Fruit fly (Drosophila melanogaster) S2 (cell line): ENCODE data around the gene lgs.

ENCODE experiments used
- CG8478 ChIP-seq: fragments of >200 bp; optimal IDR thresholded peaks from 2 replicates; lab custom pipeline; 2018
- CTCF ChIP-seq, 2 experiments: fragments of >200 bp; optimal IDR thresholded peaks; 2 replicates each; lab custom pipeline; 2018

lgs gene

DNA sequence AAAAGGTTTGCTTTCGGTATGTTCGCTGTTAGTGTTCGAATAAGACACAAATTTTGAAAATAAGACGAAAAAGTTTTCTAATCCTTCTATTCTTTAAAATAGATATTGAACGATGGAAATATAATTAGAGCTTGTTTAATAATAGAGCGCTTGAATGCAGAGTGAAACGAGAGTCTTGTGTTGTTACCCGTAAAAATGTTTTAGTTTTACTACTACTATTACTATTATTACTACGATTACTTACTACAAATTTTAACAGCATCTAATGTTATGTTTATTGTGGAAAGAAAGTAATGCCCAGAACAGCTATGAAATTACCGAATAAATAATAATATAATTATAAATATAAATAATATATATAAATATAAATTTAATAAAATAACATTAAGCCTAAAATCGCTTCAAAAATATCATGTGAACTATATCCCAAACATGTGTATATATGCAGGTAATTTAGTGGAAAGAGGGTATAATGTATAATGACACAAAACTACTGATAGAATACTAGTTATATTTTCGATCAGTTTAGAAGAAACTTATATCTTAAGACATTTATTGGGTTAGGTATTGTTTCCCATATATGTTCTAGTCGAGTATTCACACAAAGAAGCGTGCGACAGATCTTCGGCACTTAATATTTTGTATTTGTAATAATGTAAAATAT, 23.4 kb upstream of the lgs start, which contains the start of gene CG33941:
CG33941 (plus strand) TSS at position 522 of the 664 bp plus-strand sequence.
- TF ChIP-seq CG8478 (lab: Kevin White, UChicago): no peak
- TF ChIP-seq CTCF (optimal IDR thresholded peaks at IDR 0.05; lab: Kevin White, UChicago): no peak

DNA sequence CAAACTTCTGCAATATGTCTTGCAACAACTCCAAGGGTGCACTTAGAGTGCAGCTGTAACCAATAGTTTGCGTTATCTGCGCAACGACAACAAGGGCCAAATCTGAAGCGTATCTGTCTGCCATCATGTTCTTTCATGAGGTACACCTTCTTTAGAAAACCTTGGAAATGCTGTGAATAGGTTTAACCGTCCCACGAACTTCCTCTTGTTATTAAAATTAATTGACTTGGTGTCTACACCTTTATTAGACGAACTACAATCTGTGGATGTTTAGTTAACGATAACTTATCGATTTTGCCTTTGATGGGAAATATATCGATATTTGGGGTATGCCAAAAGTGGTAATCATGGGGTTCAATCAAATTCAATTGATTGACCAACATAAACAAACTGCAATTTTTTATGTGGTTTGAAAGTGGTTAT, 22.8 kb upstream of the lgs start, which contains the start of gene Taf3:
Taf3 (minus strand) TSS at position 286 of the 423 bp plus-strand sequence.
- no peak for TF ChIP-seq CG8478 (lab: Kevin White, UChicago)
- TF ChIP-seq CTCF (optimal IDR thresholded peaks at IDR 0.05; lab: Kevin White, UChicago): no peak

DNA sequence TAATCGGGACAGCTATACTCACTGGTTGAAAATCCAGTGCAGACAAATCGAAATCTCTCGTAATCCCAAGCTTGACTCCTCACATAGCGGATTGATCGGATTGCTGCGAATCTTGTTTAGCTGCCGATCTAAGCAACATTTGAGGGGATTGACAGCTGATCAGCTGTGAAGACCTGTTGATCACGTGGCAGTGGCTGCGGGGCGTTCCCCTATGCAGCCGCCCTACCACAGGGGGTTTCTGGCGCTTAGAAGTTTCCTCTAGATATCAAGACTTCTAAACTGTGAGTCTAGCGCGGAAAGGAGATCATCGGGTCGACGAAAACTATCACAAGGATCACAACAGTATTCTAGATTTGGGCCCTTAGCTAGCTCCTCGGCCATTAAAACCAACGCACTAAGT, 14.9 kb upstream of the lgs start:
- TF ChIP-seq CTCF (optimal IDR thresholded peaks at IDR 0.05; lab: Kevin White, UChicago): no peak
- TF ChIP-seq CG8478 (lab: Kevin White, UChicago): no peak

DNA sequence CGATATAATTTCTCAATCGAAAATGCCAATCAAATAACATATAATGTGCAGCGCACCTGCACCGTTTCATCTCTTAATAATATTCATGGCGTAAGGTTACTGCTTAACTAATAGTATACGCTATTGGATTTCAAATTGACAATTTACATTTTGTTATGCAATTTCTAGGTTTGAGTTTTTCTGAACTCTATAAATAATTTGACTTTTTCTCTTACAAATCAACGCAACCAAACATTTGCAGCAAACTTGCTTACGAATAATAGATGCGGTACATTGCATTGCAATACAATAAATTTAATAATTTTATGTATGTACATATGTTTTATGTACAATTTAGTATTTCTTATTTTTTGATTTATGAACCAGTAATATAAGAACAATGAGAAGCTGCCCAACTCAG, 9.6 kb upstream of the lgs start:
- TF ChIP-seq CTCF (optimal IDR thresholded peaks at IDR 0.05; lab: Kevin White, UChicago) (no peak), CG8478 (lab: Kevin White, UChicago) (no peak)

DNA sequence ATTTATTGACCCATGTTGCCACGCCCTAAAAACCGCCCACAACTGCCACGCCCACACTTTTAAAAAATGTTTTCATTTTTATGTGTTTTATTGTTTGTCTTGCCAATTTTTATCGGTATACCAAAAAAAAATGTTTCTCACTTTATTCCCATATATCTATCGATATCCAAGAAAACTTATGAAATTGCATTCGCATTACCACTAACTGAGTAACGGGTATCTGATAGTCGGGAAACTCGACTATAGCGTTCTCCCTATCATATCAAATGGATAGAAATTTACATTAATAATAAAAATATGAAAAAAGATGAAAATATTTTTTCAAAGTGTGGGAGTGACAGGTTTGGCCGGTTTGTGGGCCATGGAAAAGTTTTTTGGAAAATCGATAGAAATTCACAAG, 5.3 kb upstream of the lgs start:
- TF ChIP-seq CTCF (optimal IDR thresholded peaks at IDR 0.05; lab: Kevin White, UChicago) (no peak), CG8478 (lab: Kevin White, UChicago) (no peak)

DNA sequence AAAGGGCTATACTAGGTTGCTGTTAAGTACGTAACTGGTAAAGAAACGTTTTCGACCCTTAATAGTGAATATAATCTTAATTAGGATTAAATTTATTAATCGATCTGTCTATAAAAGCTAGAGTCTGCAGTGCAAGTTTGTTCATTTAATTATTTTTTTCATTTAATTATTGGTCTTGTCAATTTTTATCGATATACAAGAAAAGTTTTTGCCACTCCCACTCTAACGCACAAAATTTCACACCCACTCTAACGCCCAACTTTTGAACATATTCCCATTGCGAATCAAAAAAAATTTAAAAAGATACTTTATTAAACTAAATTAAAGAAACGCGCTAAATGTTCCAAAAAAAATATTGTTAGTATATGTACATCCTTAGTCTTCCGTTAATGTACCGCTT, 4.4 kb upstream of the lgs start:
- TF ChIP-seq CTCF (optimal IDR thresholded peaks at IDR 0.05; lab: Kevin White, UChicago): no peak

DNA sequence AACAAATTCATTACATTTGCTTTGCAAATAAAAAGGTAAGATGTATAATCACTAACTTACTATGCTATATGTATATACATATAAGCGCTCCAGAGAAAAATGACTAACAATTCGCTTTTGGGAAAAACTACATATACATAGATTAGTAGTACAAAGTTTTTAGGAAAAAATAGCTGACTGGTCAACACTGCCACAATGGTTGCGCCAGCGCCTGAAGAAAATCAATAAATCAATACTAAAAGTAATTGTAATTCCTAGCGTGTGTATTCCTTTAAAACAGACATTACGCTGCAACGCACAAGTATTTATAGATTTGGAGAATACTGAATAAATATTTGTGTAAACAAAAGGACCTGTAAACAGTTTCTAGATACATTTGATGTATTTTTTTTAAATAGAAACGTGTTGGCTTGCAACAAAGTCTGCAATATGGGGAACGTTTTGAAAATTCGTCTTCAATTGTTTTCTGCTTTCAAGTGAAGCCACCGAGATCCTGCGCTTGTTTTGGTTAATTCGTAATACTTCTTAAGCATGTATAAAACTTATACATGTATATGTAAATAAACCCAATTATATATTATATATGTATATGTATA, 2.3 kb upstream of the lgs start:
- TF ChIP-seq CTCF (optimal IDR thresholded peaks at IDR 0.05; lab: Kevin White, UChicago) (no peak), CG8478 (lab: Kevin White, UChicago) (no peak)

DNA sequence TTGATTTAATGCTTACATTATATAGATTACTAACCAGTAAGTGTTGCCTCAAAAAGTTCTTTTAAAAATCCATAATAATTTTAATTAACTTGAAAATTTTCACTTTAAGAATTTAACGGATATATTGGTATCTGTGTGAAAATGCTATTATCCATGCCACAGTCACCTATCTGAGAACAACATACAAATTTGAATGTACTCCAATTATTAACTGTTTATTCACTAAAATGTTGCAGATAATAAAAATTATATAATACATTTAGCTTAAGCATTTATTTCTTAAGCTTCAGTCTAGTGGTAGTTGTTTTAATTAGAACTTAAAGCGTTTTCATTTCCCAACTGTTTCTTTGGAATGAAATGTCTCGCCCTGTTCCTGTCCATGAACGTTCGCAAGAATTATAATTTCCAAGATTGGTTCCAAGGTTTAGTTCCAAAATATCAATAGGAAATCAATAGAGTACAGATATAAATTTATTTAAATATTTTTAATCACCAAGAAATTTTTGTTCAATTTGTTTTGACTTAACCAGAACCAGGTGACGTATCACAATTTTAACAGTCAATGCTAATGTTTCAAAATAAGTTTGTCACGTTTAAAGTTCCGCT, 1.5 kb upstream of the lgs start, which contains the start of gene CaMKI:
CaMKI (plus strand) TSS at position 392 of the 606 bp plus-strand sequence.
- TF ChIP-seq CTCF (optimal IDR thresholded peaks at IDR 0.05; lab: Kevin White, UChicago) (no peak), CG8478 (lab: Kevin White, UChicago) (no peak)

DNA sequence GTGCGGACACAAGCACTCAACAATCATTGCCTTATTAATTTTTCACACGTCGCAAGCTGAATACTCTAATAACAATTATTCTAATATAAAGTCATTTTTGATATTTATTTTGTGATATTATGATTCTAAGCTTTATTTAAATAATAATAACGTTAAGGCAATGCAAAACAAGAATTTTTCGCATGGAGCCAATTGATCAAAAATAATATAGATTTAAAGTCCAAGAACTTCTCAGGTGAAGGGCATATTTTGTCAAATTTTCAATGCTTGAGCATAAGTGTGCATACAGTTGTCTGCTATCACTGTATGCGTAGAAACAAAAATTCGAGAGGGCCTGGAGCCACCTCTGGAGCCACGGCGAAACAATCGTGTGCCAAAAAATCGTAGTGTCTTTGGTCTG, 9.4 kb downstream of the lgs start:
- TF ChIP-seq CTCF (optimal IDR thresholded peaks at IDR 0.05; lab: Kevin White, UChicago) (no peak), CG8478 (lab: Kevin White, UChicago) (no peak)

DNA sequence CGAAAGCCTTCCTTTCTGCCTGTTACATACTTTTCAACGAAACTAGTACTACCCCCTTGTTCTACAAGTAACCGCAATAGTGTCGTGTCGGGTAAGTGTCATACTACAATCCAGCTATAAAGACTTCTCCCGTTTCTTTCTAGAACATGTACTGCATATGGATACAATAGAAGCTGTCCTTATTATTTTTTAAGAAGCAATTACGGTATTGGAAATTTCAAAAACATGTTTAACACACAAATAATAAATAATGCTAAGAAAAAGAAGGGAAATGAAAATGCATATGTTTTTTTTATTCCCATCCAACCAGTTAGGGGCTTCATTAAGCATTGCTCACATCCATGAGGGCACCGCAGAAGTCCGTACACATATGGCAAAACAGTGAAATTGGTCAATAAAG, 14.2 kb downstream of the lgs start:
- TF ChIP-seq CG8478 (lab: Kevin White, UChicago) (no peak), CTCF (optimal IDR thresholded peaks at IDR 0.05; lab: Kevin White, UChicago) (no peak)

DNA sequence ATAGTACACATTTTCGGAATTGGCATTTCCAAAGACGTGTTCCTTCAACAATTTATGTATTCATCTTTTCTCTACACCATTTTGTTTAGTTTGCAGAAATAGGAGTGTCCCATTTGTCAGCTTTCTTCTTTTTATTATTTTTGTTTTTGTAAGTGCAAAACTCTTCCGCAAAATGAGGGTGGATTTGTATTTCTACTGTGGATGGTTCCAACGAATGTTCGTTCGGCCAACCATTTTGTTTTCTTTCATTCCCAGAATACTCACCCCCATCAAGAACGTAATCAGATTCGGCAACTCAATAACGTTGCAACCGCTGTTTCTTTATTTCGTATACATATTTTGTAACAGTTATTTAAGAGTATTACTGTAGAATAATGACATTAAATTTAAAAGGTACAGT, 15.5 kb downstream of the lgs start:
- TF ChIP-seq CTCF (optimal IDR thresholded peaks at IDR 0.05; lab: Kevin White, UChicago) (no peak), CG8478 (lab: Kevin White, UChicago) (no peak)

DNA sequence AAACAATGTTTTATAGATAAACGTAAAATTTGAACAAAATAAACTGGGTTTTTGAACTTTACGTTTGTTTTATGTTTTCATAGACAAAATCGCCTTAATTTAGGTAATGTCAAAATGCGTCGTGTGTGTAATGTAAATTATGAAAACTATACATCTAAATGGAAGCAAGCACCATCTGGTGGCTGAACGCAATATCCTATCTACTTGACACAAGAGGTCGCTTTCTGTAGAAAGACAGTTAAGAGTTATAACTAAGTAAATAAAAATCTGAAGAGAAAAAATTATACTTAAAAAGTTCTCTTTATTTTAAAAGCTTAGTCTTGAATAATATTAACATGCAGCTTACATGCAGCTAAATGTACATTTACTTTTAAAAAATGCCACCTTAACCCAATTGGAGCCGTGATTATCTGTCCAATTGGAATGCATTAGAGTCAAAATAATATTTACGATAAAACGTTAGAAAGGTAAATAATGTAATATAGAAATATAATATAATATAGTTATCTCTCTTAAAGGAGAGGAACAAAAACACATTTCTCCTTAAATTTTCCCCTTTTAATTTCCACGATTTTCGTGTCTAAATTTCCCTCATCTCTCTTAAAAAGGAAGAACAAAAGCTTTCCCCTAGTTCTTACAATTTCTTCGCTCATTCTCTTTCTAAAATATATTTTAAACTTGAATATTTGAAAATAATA, 18.9 kb downstream of the lgs start:
- TF ChIP-seq CTCF (optimal IDR thresholded peaks at IDR 0.05; lab: Kevin White, UChicago) (peak; percentile 92 to 98), CG8478 (lab: Kevin White, UChicago) (no peak)

DNA sequence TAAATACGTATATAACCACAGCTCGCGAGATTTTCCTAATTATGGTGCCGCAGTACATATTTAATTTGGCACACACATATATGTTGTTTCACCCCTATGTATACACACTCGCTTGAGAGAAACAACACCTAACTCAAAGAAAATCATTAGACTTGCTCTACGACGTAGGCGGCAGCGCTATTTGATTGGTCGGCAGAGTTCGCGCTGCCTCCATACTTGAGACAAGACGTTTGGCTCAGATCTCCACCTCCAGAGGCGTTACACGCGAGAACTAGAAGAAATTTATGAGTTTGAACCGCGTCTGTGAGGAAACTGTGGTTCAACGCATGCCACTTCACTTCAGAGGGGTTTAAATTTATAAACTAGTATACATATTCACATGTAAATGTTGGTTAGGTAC, 20.4 kb downstream of the lgs start:
- TF ChIP-seq CG8478 (lab: Kevin White, UChicago) (no peak), CTCF (optimal IDR thresholded peaks at IDR 0.05; lab: Kevin White, UChicago) (no peak)

DNA sequence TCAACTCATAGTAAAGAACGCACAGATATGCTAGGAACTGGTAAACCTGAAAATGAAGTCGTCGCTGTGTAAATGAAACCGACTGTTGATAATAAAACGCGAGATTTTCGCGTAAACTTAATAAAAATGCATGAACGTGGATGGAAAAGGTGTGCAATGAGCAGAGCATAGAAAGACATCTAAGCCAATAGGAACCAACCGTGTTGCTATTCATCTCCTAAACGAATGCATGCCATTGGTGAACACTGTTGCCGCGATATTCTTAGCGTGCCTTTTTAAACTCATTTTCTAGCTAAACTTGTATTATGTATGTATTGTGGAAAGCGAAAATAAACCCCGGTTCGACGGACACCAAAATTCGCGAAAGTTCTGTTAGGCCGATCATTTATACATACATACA, 21.9 kb downstream of the lgs start:
- TF ChIP-seq CG8478 (lab: Kevin White, UChicago): no peak
- no peak for TF ChIP-seq CTCF (optimal IDR thresholded peaks at IDR 0.05; lab: Kevin White, UChicago)

DNA sequence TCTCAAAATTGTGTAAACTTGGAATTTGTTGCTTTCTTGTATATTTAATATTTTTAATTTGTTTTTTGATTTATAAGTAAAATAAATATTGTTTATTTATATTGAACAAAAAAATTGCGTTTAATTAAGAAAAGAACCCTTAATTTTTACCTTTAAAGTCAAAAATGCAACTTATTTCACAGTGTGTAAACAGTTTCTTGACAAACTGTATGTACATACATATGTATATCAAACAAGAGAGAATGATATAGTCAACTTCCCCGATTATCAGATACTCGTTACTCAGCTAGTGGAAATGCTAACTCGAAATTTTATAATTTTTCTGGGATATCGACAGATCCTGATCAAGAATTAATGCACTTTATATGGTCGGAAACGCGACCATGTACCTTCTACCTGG, 22.7 kb downstream of the lgs start:
- TF ChIP-seq CTCF (optimal IDR thresholded peaks at IDR 0.05; lab: Kevin White, UChicago): no peak
- TF ChIP-seq CG8478 (lab: Kevin White, UChicago): no peak
